Worm (Caenorhabditis elegans): ENCODE measurements around the gene his-7.

ce11 chrV:8533916-8534315 lies 737 bp downstream of the his-7 start:
- TF ChIP-seq nhr-77 (tag; optimal IDR thresholded peaks at IDR 0.05): no peak
- no peak for TF ChIP-seq nhr-28 (tag; optimal IDR thresholded peaks at IDR 0.05)
- TF ChIP-seq skn-1 (tag; optimal IDR thresholded peaks at IDR 0.05): no peak
- no peak for TF ChIP-seq snpc-4 (tag; optimal IDR thresholded peaks at IDR 0.05)
- no peak for TF ChIP-seq nhr-12 (tag; optimal IDR thresholded peaks at IDR 0.05)
- no peak for TF ChIP-seq lin-39 (tag; optimal IDR thresholded peaks at IDR 0.05)
- no peak for TF ChIP-seq elt-2 (tag; optimal IDR thresholded peaks at IDR 0.05)
- no peak for TF ChIP-seq ceh-16 (tag; optimal IDR thresholded peaks at IDR 0.05)
- no peak for TF ChIP-seq jun-1 (tag; optimal IDR thresholded peaks at IDR 0.05)
- no peak for TF ChIP-seq unc-62 (GFP tag; optimal IDR thresholded peaks at IDR 0.05)
- no peak for TF ChIP-seq fos-1 (tag; optimal IDR thresholded peaks at IDR 0.05)
- no peak for TF ChIP-seq nhr-237 (tag; optimal IDR thresholded peaks at IDR 0.05)
- TF ChIP-seq ceh-28 (tag; optimal IDR thresholded peaks at IDR 0.05): no peak
- no peak for TF ChIP-seq mdl-1 (tag; optimal IDR thresholded peaks at IDR 0.05)
